Worm (Caenorhabditis elegans) whole organism, L4 larva: ENCODE measurements around the gene exos-8.
"Not testable (repeated sequence)": the region's sequence is repeated elsewhere in the genome, so short reads cannot be mapped to it uniquely, and the experiment has no call there.

ENCODE experiments used
- F49E8.2 ChIP-seq: sonication (generic microtip); optimal IDR thresholded peaks from 2 replicates; lab custom pipeline; 2016; ENCODE audit warnings: missing compliant biosample characterization, mild to moderate bottlenecking, missing genetic modification characterization, borderline replicate concordance
- R02D3.7 ChIP-seq: fragments of 150-350 bp; sonication (generic microtip); optimal IDR thresholded peaks from 3 replicates; lab custom pipeline; 2014; ENCODE audit warnings: missing biosample characterization, missing genetic modification characterization
- T20F7.1 ChIP-seq: fragments of 200-800 bp; sonication (Bioruptor generic); optimal IDR thresholded peaks from 2 replicates; lab custom pipeline; 2018; ENCODE audit warnings: mild to moderate bottlenecking, missing genetic modification characterization, missing compliant biosample characterization
- Y5F2A.4 ChIP-seq: fragments of 200-800 bp; sonication (Bioruptor generic); optimal IDR thresholded peaks from 2 replicates; lab custom pipeline; 2018; ENCODE audit warnings: mild to moderate bottlenecking, missing genetic modification characterization, missing compliant biosample characterization
- ZK337.2 ChIP-seq: fragments of 200-800 bp; sonication (Bioruptor generic); IDR thresholded peaks from 2 replicates; pipeline ENCODE4 v1.3.6; 2022; ENCODE audit warnings: missing genetic modification reagents, missing genetic modification characterization, missing compliant biosample characterization
- aha-1 ChIP-seq: fragments of 150-350 bp; peaks from one replicate; lab custom pipeline; 2014; ENCODE audit warnings: missing biosample characterization, missing genetic modification characterization
- aly-2 ChIP-seq: sonication (generic microtip); optimal IDR thresholded peaks from 2 replicates; lab custom pipeline; 2018; ENCODE audit warnings: missing biosample characterization, missing genetic modification characterization
- attf-4 ChIP-seq: sonication (generic microtip); optimal IDR thresholded peaks from 3 replicates; lab custom pipeline; 2017; ENCODE audit warnings: missing biosample characterization, missing genetic modification characterization
- ceh-44 ChIP-seq: fragments of 200-800 bp; sonication (Bioruptor generic); IDR thresholded peaks from 2 replicates; pipeline ENCODE4 v1.3.6; 2022; ENCODE audit warnings: missing genetic modification reagents, missing genetic modification characterization, missing compliant biosample characterization
- ceh-82 ChIP-seq: sonication (generic microtip); optimal IDR thresholded peaks from 2 replicates; lab custom pipeline; 2017; ENCODE audit warnings: missing biosample characterization, missing genetic modification characterization
- cey-2 ChIP-seq: sonication (generic microtip); optimal IDR thresholded peaks from 3 replicates; lab custom pipeline; 2017; ENCODE audit warnings: missing genetic modification characterization, mild to moderate bottlenecking, missing compliant biosample characterization, antibody characterized with exemption, borderline replicate concordance; ENCODE audit not compliant: insufficient read depth
- daf-16 ChIP-seq, 3 experiments: sonication (generic microtip); optimal IDR thresholded peaks; 2 replicates each; lab custom pipeline; 2016 to 2017; ENCODE audit warnings: missing genetic modification characterization in 3 of 3, missing genetic modification reagents in 3 of 3, mild to moderate bottlenecking in 2 of 3, missing compliant biosample characterization in 2 of 3, missing biosample characterization in 1 of 3, moderate library complexity in 1 of 3
- dpl-1 ChIP-seq: fragments of 150-350 bp; optimal IDR thresholded peaks from 2 replicates; lab custom pipeline; 2014; ENCODE audit warnings: missing biosample characterization, missing genetic modification reagents, missing genetic modification characterization
- duxl-1 ChIP-seq: sonication (generic microtip); optimal IDR thresholded peaks from 2 replicates; lab custom pipeline; 2016; ENCODE audit warnings: mild to moderate bottlenecking, missing genetic modification characterization, moderate library complexity, missing compliant biosample characterization; ENCODE audit not compliant: poor library complexity
- dve-1 ChIP-seq: sonication (generic microtip); optimal IDR thresholded peaks from 2 replicates; lab custom pipeline; 2017; ENCODE audit warnings: antibody characterized with exemption, mild to moderate bottlenecking, missing genetic modification characterization, missing compliant biosample characterization; ENCODE audit not compliant: insufficient read depth
- hif-1 ChIP-seq, 2 experiments: sonication (generic microtip); optimal IDR thresholded peaks; 2 replicates each; lab custom pipeline; 2016 to 2017; ENCODE audit warnings: missing compliant biosample characterization in 2 of 2, missing genetic modification characterization in 2 of 2, missing genetic modification reagents in 2 of 2, missing genotype in 2 of 2, mild to moderate bottlenecking in 1 of 2
- hlh-11 ChIP-seq: fragments of 200-800 bp; sonication (Bioruptor generic); optimal IDR thresholded peaks from 2 replicates; lab custom pipeline; 2018; ENCODE audit warnings: mild to moderate bottlenecking, missing genetic modification characterization, missing compliant biosample characterization
- hlh-30 ChIP-seq: sonication (generic microtip); optimal IDR thresholded peaks from 2 replicates; lab custom pipeline; 2017; ENCODE audit warnings: antibody characterized with exemption, mild to moderate bottlenecking, missing genetic modification characterization, missing compliant biosample characterization; ENCODE audit not compliant: insufficient read depth
- hmg-1.1 ChIP-seq: fragments of 200-800 bp; sonication (Bioruptor generic); IDR thresholded peaks from 2 replicates; pipeline ENCODE4 v1.3.6; 2022; ENCODE audit warnings: missing genetic modification reagents, missing genetic modification characterization, missing compliant biosample characterization
- jun-1 ChIP-seq: fragments of 150-350 bp; optimal IDR thresholded peaks from 2 replicates; lab custom pipeline; 2014; ENCODE audit warnings: missing biosample characterization, missing genetic modification reagents, missing genetic modification characterization
- lin-13 ChIP-seq: fragments of 150-350 bp; optimal IDR thresholded peaks from 2 replicates; lab custom pipeline; 2014; ENCODE audit warnings: missing biosample characterization, missing genetic modification reagents, missing genetic modification characterization
- lin-29 ChIP-seq: fragments of 200-800 bp; sonication (Bioruptor generic); IDR thresholded peaks from 2 replicates; pipeline ENCODE4 v1.3.6; 2022; ENCODE audit warnings: missing genetic modification reagents, missing genetic modification characterization, missing compliant biosample characterization
- lsy-2 ChIP-seq, 2 experiments: fragments of 150-350 bp in 1 of 2; sonication (generic microtip) in 1 of 2; optimal IDR thresholded peaks; 2 replicates each; lab custom pipeline; 2014 to 2017; ENCODE audit warnings: missing biosample characterization in 2 of 2, missing genetic modification characterization in 2 of 2
- madf-9 ChIP-seq: fragments of 200-800 bp; sonication (Bioruptor generic); conservative IDR thresholded peaks from 2 replicates; pipeline ENCODE4 v1.3.6; 2022; ENCODE audit warnings: missing genetic modification reagents, missing genetic modification characterization, missing compliant biosample characterization
- mdl-1 ChIP-seq, 2 experiments: fragments of 150-350 bp in 1 of 2; sonication (generic microtip) in 1 of 2; optimal IDR thresholded peaks; 2 replicates each; lab custom pipeline; 2014 to 2017; ENCODE audit warnings: missing biosample characterization in 2 of 2, missing genetic modification characterization in 2 of 2
- mep-1 ChIP-seq: fragments of 150-350 bp; sonication (generic microtip); optimal IDR thresholded peaks from 3 replicates; lab custom pipeline; 2014; ENCODE audit warnings: missing biosample characterization, missing genetic modification characterization
- mes-2 ChIP-seq: sonication (generic microtip); optimal IDR thresholded peaks from 2 replicates; lab custom pipeline; 2016; ENCODE audit warnings: missing genotype, mild to moderate bottlenecking, missing genetic modification characterization, missing compliant biosample characterization; ENCODE audit not compliant: poor library complexity, severe bottlenecking
- mxl-2 ChIP-seq: fragments of 200-800 bp; sonication (Bioruptor generic); conservative IDR thresholded peaks from 2 replicates; pipeline ENCODE4 v1.3.6; 2022; ENCODE audit warnings: missing genetic modification reagents, missing genetic modification characterization, missing compliant biosample characterization
- mxl-3 ChIP-seq: fragments of 200-800 bp; sonication (Bioruptor generic); optimal IDR thresholded peaks from 2 replicates; lab custom pipeline; 2018; ENCODE audit warnings: mild to moderate bottlenecking, missing genetic modification characterization, missing compliant biosample characterization
- nhr-10 ChIP-seq: fragments of 150-350 bp; optimal IDR thresholded peaks from 2 replicates; lab custom pipeline; 2014; ENCODE audit warnings: missing biosample characterization, missing genetic modification characterization
- nhr-102 ChIP-seq: sonication (generic microtip); optimal IDR thresholded peaks from 2 replicates; lab custom pipeline; 2016; ENCODE audit warnings: mild to moderate bottlenecking, missing genetic modification characterization, moderate library complexity, missing compliant biosample characterization
- nhr-11 ChIP-seq: fragments of 150-350 bp; optimal IDR thresholded peaks from 2 replicates; lab custom pipeline; 2014; ENCODE audit warnings: missing biosample characterization, missing genetic modification characterization
- nhr-28 ChIP-seq: fragments of 150-350 bp; optimal IDR thresholded peaks from 2 replicates; lab custom pipeline; 2014; ENCODE audit warnings: missing biosample characterization, missing genetic modification characterization
- nhr-48 ChIP-seq: sonication (generic microtip); optimal IDR thresholded peaks from 2 replicates; lab custom pipeline; 2016; ENCODE audit warnings: mild to moderate bottlenecking, missing genetic modification characterization, missing compliant biosample characterization
- nhr-77 ChIP-seq: fragments of 150-350 bp; optimal IDR thresholded peaks from 2 replicates; lab custom pipeline; 2014; ENCODE audit warnings: missing biosample characterization, missing genetic modification characterization
- pha-4 ChIP-seq, 2 experiments: fragments of 150-350 bp in 1 of 2; fragments of 200-800 bp in 1 of 2; sonication (Bioruptor generic) in 1 of 2; IDR thresholded peaks in 1 of 2; optimal IDR thresholded peaks in 1 of 2; 2 replicates each; pipeline versions ENCODE4 v1.3.6 to Lab custom; 2014 to 2022; ENCODE audit warnings: missing genetic modification characterization in 2 of 2, missing genetic modification reagents in 2 of 2, missing biosample characterization in 1 of 2, missing compliant biosample characterization in 1 of 2
- rbr-2 ChIP-seq: sonication (generic microtip); optimal IDR thresholded peaks from 2 replicates; lab custom pipeline; 2016; ENCODE audit warnings: missing genotype, missing genetic modification characterization, missing compliant biosample characterization
- skn-1 ChIP-seq: fragments of 150-350 bp; optimal IDR thresholded peaks from 2 replicates; lab custom pipeline; 2014; ENCODE audit warnings: missing biosample characterization, missing genetic modification characterization
- snpc-1.2 ChIP-seq: fragments of 200-800 bp; sonication (Bioruptor generic); IDR thresholded peaks from 2 replicates; pipeline ENCODE4 v1.3.6; 2022; ENCODE audit warnings: missing genetic modification reagents, missing genetic modification characterization, missing compliant biosample characterization
- spr-1 ChIP-seq: sonication (generic microtip); optimal IDR thresholded peaks from 2 replicates; lab custom pipeline; 2016; ENCODE audit warnings: mild to moderate bottlenecking, missing genetic modification characterization, missing compliant biosample characterization
- tag-97 ChIP-seq: fragments of 200-800 bp; sonication (Bioruptor generic); IDR thresholded peaks from 2 replicates; pipeline ENCODE4 v1.3.6; 2022; ENCODE audit warnings: missing genetic modification characterization, missing compliant biosample characterization
- tra-1 ChIP-seq: fragments of 200-800 bp; sonication (Bioruptor generic); IDR thresholded peaks from 2 replicates; pipeline ENCODE4 v1.3.6; 2022; ENCODE audit warnings: missing genetic modification reagents, missing genetic modification characterization, missing compliant biosample characterization
- unc-130 ChIP-seq: sonication (generic microtip); optimal IDR thresholded peaks from 2 replicates; lab custom pipeline; 2016; ENCODE audit warnings: missing genetic modification reagents, missing genetic modification characterization, missing compliant biosample characterization
- zag-1 ChIP-seq: fragments of 150-350 bp; optimal IDR thresholded peaks from 2 replicates; lab custom pipeline; 2014; ENCODE audit warnings: missing biosample characterization, missing genetic modification characterization
- zip-2 ChIP-seq: fragments of 150-350 bp; optimal IDR thresholded peaks from 2 replicates; lab custom pipeline; 2014; ENCODE audit warnings: missing biosample characterization, missing genetic modification characterization

exos-8 gene

ce11 chrII:6775076-6775475, 33.6 kb downstream of the exos-8 start, which contains the start of gene agr-1:
Gene agr-1, minus strand, starts transcription at chrII:6775176.
- not testable (repeated sequence) for TF ChIP-seq nhr-77, jun-1, zag-1 (tag; lab: Kevin White, UChicago)
- TF ChIP-seq, all 104 proteins: peak for 0; not testable (repeated sequence) for 104

DNA sequence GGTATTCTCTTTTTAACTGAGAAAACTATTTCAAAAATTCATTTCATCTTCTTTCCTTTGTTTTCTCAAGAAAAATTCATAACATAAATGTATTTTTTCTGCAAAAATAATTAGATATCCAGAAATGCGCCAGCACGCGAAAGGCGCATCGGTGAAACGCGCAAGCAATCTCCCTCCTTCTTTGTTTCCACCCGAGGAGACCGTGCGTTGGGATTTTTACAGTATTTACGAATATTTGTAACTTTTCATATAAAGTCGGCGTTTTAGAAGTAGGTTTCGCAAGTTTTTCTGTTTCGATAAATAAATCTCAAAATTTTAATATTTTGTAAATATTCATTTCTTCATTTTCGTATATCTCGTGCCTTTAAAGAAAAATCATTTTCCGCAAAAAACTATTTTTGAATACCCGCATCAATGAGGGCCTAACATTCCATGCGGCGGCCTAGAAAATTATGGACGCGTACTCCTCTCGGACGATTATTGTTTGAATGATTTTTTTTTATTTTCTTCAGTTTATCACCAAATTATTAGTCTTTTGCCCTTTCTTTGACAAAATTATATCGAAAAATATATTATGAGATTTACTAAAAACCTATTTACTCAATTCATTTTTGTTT, 35.0 kb downstream of the exos-8 start, which contains the start of gene ssup-72:
TSS of gene ssup-72 (plus strand) at position 181 of the 617 bp plus-strand sequence.
- TF ChIP-seq ZK337.2 (GFP tag; lab: Robert Waterston, UW), result peak; percentile 43; the same call in 1 of the 2 replicates
- peak; percentile 98 for TF ChIP-seq mes-2 (tag; lab: Kevin White, UChicago)
- peak; percentile 39 for TF ChIP-seq dve-1 (tag; lab: Kevin White, UChicago)
- peak in 1 of 2 experiments; percentile 84 for TF ChIP-seq lsy-2 (tag; optimal IDR thresholded peaks at IDR 0.05; lab: Kevin White, UChicago)
- no peak for TF ChIP-seq mxl-2 (GFP tag; lab: Robert Waterston, UW)
- TF ChIP-seq dpl-1 (GFP tag; lab: Kevin White, UChicago), result peak; percentile 88
- TF ChIP-seq aha-1 (tag; lab: Kevin White, UChicago), result peak; percentile 5
- no peak for TF ChIP-seq tra-1
- TF ChIP-seq hif-1 (tag; optimal IDR thresholded peaks at IDR 0.05; lab: Kevin White, UChicago), result peak in 1 of 2 experiments; percentile 77
- TF ChIP-seq hlh-30, result peak; percentile 51
- TF ChIP-seq hlh-11 (tag; lab: Kevin White, UChicago), result peak; percentile 6
- TF ChIP-seq mep-1 (tag; lab: Kevin White, UChicago), result peak; percentile 65
- 0 out of 2 replicates have a peak, but pooled peaks have one; percentile 12 for TF ChIP-seq ceh-44 (GFP tag; lab: Robert Waterston, UW)
- no peak; the same call in 1 of the 2 replicates for TF ChIP-seq madf-9 (GFP tag; lab: Robert Waterston, UW)
- 0 out of 2 replicates have a peak, but pooled peaks have one; percentile 34 for TF ChIP-seq hmg-1.1 (GFP tag; lab: Robert Waterston, UW)
- no peak for TF ChIP-seq attf-4 (tag; lab: Kevin White, UChicago)
- TF ChIP-seq daf-16 (GFP tag; optimal IDR thresholded peaks at IDR 0.05; lab: Kevin White, UChicago), result no peak
- peak; percentile 32 for TF ChIP-seq daf-16 (tag; optimal IDR thresholded peaks at IDR 0.05; lab: Kevin White, UChicago)
- peak; percentile 2 for TF ChIP-seq nhr-28 (tag; lab: Kevin White, UChicago)
- peak; percentile 36 for TF ChIP-seq nhr-48 (tag; lab: Kevin White, UChicago)
- TF ChIP-seq T20F7.1 (GFP tag; lab: Kevin White, UChicago), result peak; percentile 60
- TF ChIP-seq spr-1 (tag; lab: Kevin White, UChicago), result peak; percentile 42
- peak; percentile 75 for TF ChIP-seq unc-130 (GFP tag; lab: Kevin White, UChicago)
- peak; percentile 49 for TF ChIP-seq rbr-2 (tag; lab: Kevin White, UChicago)
- no peak for TF ChIP-seq skn-1 (tag; lab: Kevin White, UChicago)
- no peak for TF ChIP-seq lin-29
- TF ChIP-seq F49E8.2 (tag; lab: Kevin White, UChicago), result peak; percentile 60
- TF ChIP-seq mdl-1 (tag; optimal IDR thresholded peaks at IDR 0.05; lab: Kevin White, UChicago), result peak in 1 of 2 experiments; percentile 32
- no peak for TF ChIP-seq nhr-11 (tag; lab: Kevin White, UChicago)

- TF ChIP-seq zip-2 (tag; lab: Kevin White, UChicago), result no peak
- TF ChIP-seq mxl-3 (GFP tag; lab: Kevin White, UChicago), result no peak
- TF ChIP-seq hmg-1.1 (GFP tag; lab: Robert Waterston, UW), result no peak
- TF ChIP-seq pha-4 (GFP tag; IDR thresholded peaks at IDR 0.05; lab: Robert Waterston, UW), result no peak
- TF ChIP-seq pha-4 (tag; optimal IDR thresholded peaks at IDR 0.05; lab: Kevin White, UChicago), result no peak
- TF ChIP-seq nhr-102 (tag; lab: Kevin White, UChicago), result no peak
- TF ChIP-seq mep-1 (tag; lab: Kevin White, UChicago), result no peak
- no peak for TF ChIP-seq R02D3.7
- TF ChIP-seq cey-2 (tag; lab: Kevin White, UChicago), result no peak
- TF ChIP-seq nhr-48 (tag; lab: Kevin White, UChicago), result no peak
- no peak for TF ChIP-seq aly-2 (tag; lab: Kevin White, UChicago)
- no peak for TF ChIP-seq ceh-82
- no peak for TF ChIP-seq lin-13
- no peak for TF ChIP-seq nhr-10 (tag; lab: Kevin White, UChicago)
- TF ChIP-seq duxl-1 (tag; lab: Kevin White, UChicago), result no peak
- TF ChIP-seq zag-1 (tag; lab: Kevin White, UChicago), result no peak
- no peak for TF ChIP-seq snpc-1.2 (GFP tag; lab: Robert Waterston, UW)
- no peak for TF ChIP-seq Y5F2A.4 (GFP tag; lab: Kevin White, UChicago)
- TF ChIP-seq tag-97 (GFP tag; lab: Robert Waterston, UW), result no peak
Observed at ce11 chrII:6779104-6779503, 37.6 kb downstream of the exos-8 start, which contains the start of gene T13C2.7. Gene T13C2.7, plus strand, starts transcription at chrII:6779404.
